Worm (Caenorhabditis elegans) whole organism, late embryonic: ENCODE measurements around the gene orc-3.

Experiments used
- ama-1 ChIP-seq: fragments of 150-350 bp; optimal IDR thresholded peaks from 2 replicates; lab custom pipeline; 2014
- ceh-31 ChIP-seq: sonication (generic microtip); optimal IDR thresholded peaks from 2 replicates; lab custom pipeline; 2016; ENCODE audit warnings: missing genetic modification characterization, missing compliant biosample characterization
- elt-2 ChIP-seq: sonication (generic microtip); optimal IDR thresholded peaks from 2 replicates; lab custom pipeline; 2016; ENCODE audit warnings: missing genetic modification reagents, missing genetic modification characterization, missing compliant biosample characterization
- pha-4 ChIP-seq: fragments of 150-350 bp; optimal IDR thresholded peaks from 2 replicates; lab custom pipeline; 2018; ENCODE audit warnings: missing biosample characterization, missing genetic modification reagents, missing genetic modification characterization
- tbx-7 ChIP-seq: sonication (generic microtip); optimal IDR thresholded peaks from 2 replicates; lab custom pipeline; 2016; ENCODE audit warnings: missing genotype, missing genetic modification characterization, missing compliant biosample characterization
- ttx-3 ChIP-seq: sonication (generic microtip); optimal IDR thresholded peaks from 2 replicates; lab custom pipeline; 2016; ENCODE audit warnings: missing genetic modification reagents, missing genetic modification characterization, missing compliant biosample characterization
- zip-5 ChIP-seq: sonication (generic microtip); optimal IDR thresholded peaks from 2 replicates; lab custom pipeline; 2016; ENCODE audit warnings: missing genetic modification characterization, missing compliant biosample characterization

- TF ChIP-seq elt-2 (tag; lab: Kevin White, UChicago) (no peak), pha-4 (tag; lab: Kevin White, UChicago) (no peak), ama-1 (lab: Kevin White, UChicago) (no peak), ceh-31 (tag; lab: Kevin White, UChicago) (no peak), ttx-3 (tag; lab: Kevin White, UChicago) (no peak), zip-5 (no peak), tbx-7 (no peak)
Measured at ce11 chrIII:1238704-1239103, 30.8 kb downstream of the orc-3 start, which contains the start of gene fbxa-61.
